Fruit fly (Drosophila melanogaster): ENCODE results near the gene Pvf1.

DNA sequence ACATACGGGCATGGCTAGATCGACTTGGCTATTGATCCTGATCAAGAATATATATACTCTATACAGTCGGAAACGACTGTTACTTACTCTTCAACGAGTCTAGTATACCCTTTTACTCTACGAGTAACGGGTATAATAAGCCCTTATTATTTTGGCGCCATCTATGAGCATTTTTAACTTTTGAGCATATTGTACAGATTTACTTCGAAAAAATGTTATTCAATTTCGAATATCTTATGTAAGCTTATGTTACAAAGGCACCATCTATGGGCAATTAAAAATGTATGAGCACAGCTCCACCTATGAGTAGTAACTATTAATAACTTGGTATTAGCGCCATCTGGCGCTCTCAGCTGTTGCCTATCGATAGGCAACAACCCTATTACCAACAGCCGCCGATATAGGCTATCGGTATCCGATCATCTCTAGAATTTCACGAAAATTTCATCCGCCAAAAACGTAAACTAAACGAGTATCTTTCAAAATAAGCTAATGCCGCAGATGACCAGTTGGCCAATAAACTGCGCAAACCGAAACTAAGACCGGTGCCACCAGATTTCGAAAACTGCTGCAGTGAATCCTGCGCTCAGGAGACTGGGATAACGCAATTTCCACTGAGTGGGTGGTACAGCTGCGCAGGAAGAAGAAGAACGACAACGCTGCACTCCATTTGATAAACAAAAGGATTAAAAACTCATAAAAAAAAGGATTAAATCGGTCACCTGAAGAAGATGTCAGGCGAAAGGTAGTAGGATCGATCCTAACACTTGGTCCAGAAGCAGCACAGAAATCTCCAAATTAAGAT lies 10.9 kb downstream of the Pvf1 start, which contains the start of gene htk:
- no peak for TF ChIP-seq h (optimal IDR thresholded peaks at IDR 0.05)
- no peak for TF ChIP-seq Sin3A (optimal IDR thresholded peaks at IDR 0.05)
- no peak for TF ChIP-seq psq (optimal IDR thresholded peaks at IDR 0.05)
- TF ChIP-seq ttk (optimal IDR thresholded peaks at IDR 0.05) = no peak
- TF ChIP-seq insv (optimal IDR thresholded peaks at IDR 0.05) = no peak
